Worm (Caenorhabditis elegans) whole organism, early embryonic: ENCODE results near the gene him-10.

Experiments
- B0310.2 ChIP-seq: sonication (generic microtip); optimal IDR thresholded peaks from 2 replicates; lab custom pipeline; 2016; ENCODE audit warnings: mild to moderate bottlenecking, missing genetic modification characterization, missing compliant biosample characterization
- F13C5.2 ChIP-seq: sonication (generic microtip); optimal IDR thresholded peaks from 2 replicates; lab custom pipeline; 2017; ENCODE audit warnings: mild to moderate bottlenecking, missing genetic modification characterization, inconsistent platforms, missing compliant biosample characterization
- aly-1 ChIP-seq: sonication (generic microtip); optimal IDR thresholded peaks from 2 replicates; lab custom pipeline; 2016; ENCODE audit warnings: missing genetic modification characterization, missing compliant biosample characterization
- ama-1 ChIP-seq: fragments of 150-350 bp; optimal IDR thresholded peaks from 2 replicates; lab custom pipeline; 2014
- ceh-13 ChIP-seq: fragments of 200-800 bp; sonication (Bioruptor generic); optimal IDR thresholded peaks from 2 replicates; lab custom pipeline; 2018; ENCODE audit warnings: mild to moderate bottlenecking, missing genetic modification characterization, missing compliant biosample characterization
- ceh-36 ChIP-seq: sonication (generic microtip); optimal IDR thresholded peaks from 2 replicates; lab custom pipeline; 2016; ENCODE audit warnings: missing genetic modification characterization, inconsistent platforms, missing compliant biosample characterization
- ets-7 ChIP-seq: sonication (generic microtip); optimal IDR thresholded peaks from 2 replicates; lab custom pipeline; 2016; ENCODE audit warnings: missing genotype, missing genetic modification characterization, missing compliant biosample characterization
- flt-1 ChIP-seq: fragments of 200-800 bp; sonication (Bioruptor generic); IDR thresholded peaks from 2 replicates; pipeline ENCODE4 v1.3.6; 2022; ENCODE audit warnings: missing genetic modification characterization, missing compliant biosample characterization
- hmbx-1 ChIP-seq: sonication (generic microtip); optimal IDR thresholded peaks from 2 replicates; lab custom pipeline; 2016; ENCODE audit warnings: mild to moderate bottlenecking, missing genetic modification characterization, missing compliant biosample characterization
- hmg-4 ChIP-seq: fragments of 200-800 bp; sonication (Bioruptor generic); optimal IDR thresholded peaks from 2 replicates; lab custom pipeline; 2018; ENCODE audit warnings: mild to moderate bottlenecking, missing genetic modification characterization, missing compliant biosample characterization
- hnd-1 ChIP-seq: sonication (generic microtip); optimal IDR thresholded peaks from 2 replicates; lab custom pipeline; 2016; ENCODE audit warnings: missing genetic modification characterization, missing compliant biosample characterization
- pes-1 ChIP-seq: fragments of 200-800 bp; sonication (Bioruptor generic); IDR thresholded peaks from 2 replicates; pipeline ENCODE4 v1.3.6; 2022; ENCODE audit warnings: missing genetic modification reagents, missing genetic modification characterization, missing compliant biosample characterization
- scrt-1 ChIP-seq: fragments of 200-800 bp; sonication (Bioruptor generic); IDR thresholded peaks from 2 replicates; pipeline ENCODE4 v1.3.6; 2022; ENCODE audit warnings: missing genetic modification characterization, missing compliant biosample characterization
- sea-1 ChIP-seq: fragments of 200-800 bp; sonication (Bioruptor generic); conservative IDR thresholded peaks from 2 replicates; pipeline ENCODE4 v1.3.6; 2022; ENCODE audit warnings: missing genetic modification characterization, missing compliant biosample characterization
- tbx-11 ChIP-seq: fragments of 200-800 bp; sonication (Bioruptor generic); IDR thresholded peaks from 2 replicates; pipeline ENCODE4 v1.3.6; 2022; ENCODE audit warnings: missing genetic modification characterization, missing compliant biosample characterization
- tbx-37 ChIP-seq: fragments of 200-800 bp; sonication (Bioruptor generic); conservative IDR thresholded peaks from 2 replicates; pipeline ENCODE4 v1.3.6; 2022; ENCODE audit warnings: missing genetic modification reagents, missing genetic modification characterization, missing compliant biosample characterization
- tra-4 ChIP-seq: sonication (generic microtip); optimal IDR thresholded peaks from 2 replicates; lab custom pipeline; 2017; ENCODE audit warnings: missing genetic modification characterization, missing compliant biosample characterization

him-10 gene

ce11 chrIII:5834663-5835062 lies 31.6 kb downstream of the him-10 start:
- TF ChIP-seq tbx-37 (GFP tag; lab: Robert Waterston, UW): no peak
- TF ChIP-seq flt-1 (GFP tag; lab: Robert Waterston, UW): no peak

- no peak for TF ChIP-seq B0310.2
- TF ChIP-seq aly-1 (tag; lab: Kevin White, UChicago): no peak
- TF ChIP-seq hmg-4 (GFP tag; lab: Kevin White, UChicago): no peak
- no peak for TF ChIP-seq ceh-36 (tag; lab: Kevin White, UChicago)
- no peak for TF ChIP-seq tbx-37 (GFP tag; lab: Robert Waterston, UW)
- no peak for TF ChIP-seq sea-1 (GFP tag; lab: Robert Waterston, UW)
- TF ChIP-seq scrt-1: no peak
- TF ChIP-seq ceh-13: no peak
- no peak for TF ChIP-seq pes-1
- no peak for TF ChIP-seq hmbx-1
- TF ChIP-seq hnd-1 (tag; lab: Kevin White, UChicago): no peak
Measured at ce11 chrIII:5835163-5835871, 32.3 kb downstream of the him-10 start.

ce11 chrIII:5836261-5836660 lies 33.2 kb downstream of the him-10 start:
- no peak for TF ChIP-seq hmg-4 (GFP tag; lab: Kevin White, UChicago)

ce11 chrIII:5836816-5837215 lies 33.8 kb downstream of the him-10 start, which contains the start of gene W04D12.1:
Gene W04D12.1 (plus strand): TSS chrIII:5836926.
- TF ChIP-seq B0310.2 (no peak), scrt-1 (no peak), tra-4 (no peak), hmg-4 (GFP tag; lab: Kevin White, UChicago) (no peak), ets-7 (tag; lab: Kevin White, UChicago) (no peak)

ce11 chrIII:5838159-5839046 lies 35.3 kb downstream of the him-10 start:
- TF ChIP-seq pes-1: no peak
- TF ChIP-seq ceh-13: no peak
- no peak for TF ChIP-seq hmg-4 (GFP tag; lab: Kevin White, UChicago)
- no peak for TF ChIP-seq tbx-37 (GFP tag; lab: Robert Waterston, UW)
- TF ChIP-seq ama-1 (lab: Kevin White, UChicago): no peak
- no peak for TF ChIP-seq hnd-1 (tag; lab: Kevin White, UChicago)

- TF ChIP-seq pes-1 (no peak), hmg-4 (GFP tag; lab: Kevin White, UChicago) (no peak), ceh-36 (tag; lab: Kevin White, UChicago) (no peak), tra-4 (no peak), sea-1 (GFP tag; lab: Robert Waterston, UW) (no peak), ama-1 (lab: Kevin White, UChicago) (no peak), ceh-13 (no peak), hnd-1 (tag; lab: Kevin White, UChicago) (no peak), hmbx-1 (no peak), aly-1 (tag; lab: Kevin White, UChicago) (no peak), ets-7 (tag; lab: Kevin White, UChicago) (no peak), F13C5.2 (tag; lab: Kevin White, UChicago) (no peak), tbx-37 (GFP tag; lab: Robert Waterston, UW) (no peak), flt-1 (GFP tag; lab: Robert Waterston, UW) (no peak), tbx-11 (GFP tag; lab: Robert Waterston, UW) (no peak), scrt-1 (no peak), B0310.2 (no peak)
Measured at ce11 chrIII:5839147-5839546, 36.1 kb downstream of the him-10 start.

ce11 chrIII:5839598-5839997 lies 36.5 kb downstream of the him-10 start:
- TF ChIP-seq scrt-1 (no peak), hnd-1 (tag; lab: Kevin White, UChicago) (no peak), pes-1 (no peak), tbx-37 (GFP tag; lab: Robert Waterston, UW) (no peak), B0310.2 (no peak), ceh-13 (no peak), flt-1 (GFP tag; lab: Robert Waterston, UW) (no peak), sea-1 (GFP tag; lab: Robert Waterston, UW) (no peak), hmg-4 (GFP tag; lab: Kevin White, UChicago) (no peak), tra-4 (no peak), ceh-36 (tag; lab: Kevin White, UChicago) (no peak), ets-7 (tag; lab: Kevin White, UChicago) (no peak), hmbx-1 (no peak), ama-1 (lab: Kevin White, UChicago) (no peak), aly-1 (tag; lab: Kevin White, UChicago) (no peak), F13C5.2 (tag; lab: Kevin White, UChicago) (no peak), tbx-11 (GFP tag; lab: Robert Waterston, UW) (no peak)

- TF ChIP-seq scrt-1 (no peak), sea-1 (GFP tag; lab: Robert Waterston, UW) (no peak), hmbx-1 (no peak), aly-1 (tag; lab: Kevin White, UChicago) (no peak), F13C5.2 (tag; lab: Kevin White, UChicago) (no peak), B0310.2 (no peak)
Measured at ce11 chrIII:5840277-5840676, 37.2 kb downstream of the him-10 start.
